Fruit fly (Drosophila melanogaster) whole organism, pupa: Measurements from ENCODE around the gene moody.

ENCODE experiments used
- CG10348 ChIP-seq: fragments of 200-800 bp; sonication (Bioruptor generic); IDR thresholded peaks from 2 replicates; pipeline ENCODE4 v1.3.6; 2022; ENCODE audit warnings: missing biosample characterization, missing genetic modification characterization
- CG12605 ChIP-seq: fragments of 200-800 bp; sonication (Bioruptor generic); IDR thresholded peaks from 2 replicates; pipeline ENCODE4 v1.3.6; 2022; ENCODE audit warnings: missing biosample characterization, missing genetic modification characterization
- CG13204 ChIP-seq: fragments of 200-800 bp; sonication (Bioruptor generic); optimal IDR thresholded peaks from 2 replicates; lab custom pipeline; 2018; ENCODE audit warnings: missing biosample characterization, mild to moderate bottlenecking, missing genetic modification characterization, moderate library complexity
- CG4496 ChIP-seq: fragments of 200-800 bp; sonication (Bioruptor generic); IDR thresholded peaks from 3 replicates; pipeline ENCODE4 v1.3.6; 2022; ENCODE audit warnings: missing biosample characterization, missing genetic modification characterization
- Pif1B ChIP-seq: fragments of 200-800 bp; sonication (Bioruptor generic); optimal IDR thresholded peaks from 3 replicates; lab custom pipeline; 2016; ENCODE audit warnings: missing biosample characterization, missing genetic modification characterization
- Snoo ChIP-seq: fragments of 200-800 bp; sonication (Bioruptor generic); optimal IDR thresholded peaks from 3 replicates; lab custom pipeline; 2017; ENCODE audit warnings: missing biosample characterization, mild to moderate bottlenecking, missing genetic modification characterization, inconsistent platforms

DNA sequence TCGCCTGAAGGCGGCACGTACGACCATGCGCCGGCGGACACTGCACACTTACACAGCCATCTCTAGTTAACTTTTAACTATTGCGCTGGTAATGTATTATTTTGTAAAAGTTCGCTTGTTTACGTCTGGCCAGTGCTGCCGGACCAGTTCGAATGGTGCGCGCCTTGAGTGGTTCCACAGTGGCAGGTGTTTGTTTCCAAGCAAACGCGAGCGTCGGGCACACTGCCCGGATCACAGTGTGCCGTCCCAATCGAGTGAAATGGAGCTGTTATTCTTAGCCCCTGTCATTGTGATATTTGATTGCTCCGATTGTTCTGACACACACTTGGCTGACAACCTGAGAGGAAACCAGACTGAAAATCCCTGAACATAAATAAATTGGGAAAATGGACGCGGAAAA is 23.4 kb upstream of the moody start, which contains the start of gene CG4199:
- TF ChIP-seq Pif1B (no peak), CG10348 (GFP tag; lab: Robert Waterston, UW) (no peak), CG13204 (GFP tag; lab: Kevin White, UChicago) (no peak), Snoo (no peak), CG4496 (no peak), CG12605 (no peak)
